Fruit fly (Drosophila melanogaster) whole organism, wandering third instar larva: ENCODE data around the gene Srg1.

Source experiments
- Abd-B ChIP-seq: fragments of >200 bp; optimal IDR thresholded peaks from 2 replicates; lab custom pipeline; 2017; ENCODE audit warnings: missing biosample characterization, missing genetic modification characterization
- Mio ChIP-seq: sonication (Bioruptor generic); optimal IDR thresholded peaks from 2 replicates; lab custom pipeline; 2016; ENCODE audit warnings: missing biosample characterization, missing genetic modification characterization
- h ChIP-seq: fragments of 200-800 bp; sonication (Bioruptor generic); optimal IDR thresholded peaks from 3 replicates; lab custom pipeline; 2016; ENCODE audit warnings: missing biosample characterization, mild to moderate bottlenecking, missing genetic modification characterization
- pan ChIP-seq: fragments of >200 bp; optimal IDR thresholded peaks from 2 replicates; lab custom pipeline; 2017
- psq ChIP-seq: fragments of 200-800 bp; sonication (Bioruptor generic); optimal IDR thresholded peaks from 3 replicates; lab custom pipeline; 2017; ENCODE audit warnings: missing biosample characterization, mild to moderate bottlenecking, missing genetic modification characterization, moderate library complexity
- usp ChIP-seq: fragments of >200 bp; optimal IDR thresholded peaks from 2 replicates; lab custom pipeline; 2017; ENCODE audit warnings: missing biosample characterization, missing genetic modification characterization

dm6 chr3R:24833652-24834051, 30.9 kb downstream of the Srg1 start, which contains the start of gene sosie:
- no peak for TF ChIP-seq h
- TF ChIP-seq pan (lab: Kevin White, UChicago), result no peak
- no peak for TF ChIP-seq Mio (GFP tag; lab: Kevin White, UChicago)
- TF ChIP-seq Abd-B (GFP tag; lab: Kevin White, UChicago), result no peak
- TF ChIP-seq psq, result no peak
- TF ChIP-seq usp (GFP tag; lab: Kevin White, UChicago), result no peak
